Fruit fly (Drosophila melanogaster): ENCODE data around the gene Cyp6d5.

Gene Cyp6d5

dm6 chr3R:14024919-14025387 lies 4.1 kb upstream of the Cyp6d5 start (continued):
- no peak for TF ChIP-seq CG1024 (GFP tag; IDR thresholded peaks at IDR 0.05)
- 0 out of 2 replicates have a peak, but pooled peaks have one; percentile 16 for TF ChIP-seq CG4360 (GFP tag; IDR thresholded peaks at IDR 0.05)
- peak; percentile 58 for TF ChIP-seq CG8924 (tag; optimal IDR thresholded peaks at IDR 0.05)
- no peak for TF ChIP-seq Doc3 (GFP tag; IDR thresholded peaks at IDR 0.05; ENCODE audit: partially characterized antibody)
- no peak for TF ChIP-seq Sry-β (GFP tag; optimal IDR thresholded peaks at IDR 0.05)
- TF ChIP-seq Vsx1 (GFP tag; optimal IDR thresholded peaks at IDR 0.05) = peak; percentile 53
- no peak for TF ChIP-seq CG31388 (GFP tag; optimal IDR thresholded peaks at IDR 0.05)
- no peak for TF ChIP-seq CG2875 (GFP tag; optimal IDR thresholded peaks at IDR 0.05)
- peak; percentile 28; the same call in 1 of the 2 replicates for TF ChIP-seq CG9932 (GFP tag; IDR thresholded peaks at IDR 0.05)
- no peak for TF ChIP-seq CG10959 (GFP tag; IDR thresholded peaks at IDR 0.05)
- TF ChIP-seq CG15514 (GFP tag; optimal IDR thresholded peaks at IDR 0.05) = peak; percentile 2
- TF ChIP-seq phol (tag; optimal IDR thresholded peaks at IDR 0.05) = peak; percentile 31
- no peak; the same call in 2 of the 3 replicates for TF ChIP-seq HLH4C (GFP tag; IDR thresholded peaks at IDR 0.05; ENCODE audit: partially characterized antibody)
- TF ChIP-seq gt (GFP tag; IDR thresholded peaks at IDR 0.05) = no peak
- no peak for TF ChIP-seq CG9797 (GFP tag; optimal IDR thresholded peaks at IDR 0.05)
- no peak for TF ChIP-seq sens-2 (GFP tag; IDR thresholded peaks at IDR 0.05)
- TF ChIP-seq CG2712 (tag; optimal IDR thresholded peaks at IDR 0.05) = no peak
- TF ChIP-seq CG32532 (GFP tag; IDR thresholded peaks at IDR 0.05) = peak; percentile 55; the same call in 1 of the 2 replicates
- peak; percentile 51 for TF ChIP-seq MTF-1 (GFP tag; optimal IDR thresholded peaks at IDR 0.05; ENCODE audit: borderline replicate concordance)
- peak; percentile 22 for TF ChIP-seq CG17568 (GFP tag; optimal IDR thresholded peaks at IDR 0.05)
- no peak for TF ChIP-seq rib (GFP tag; IDR thresholded peaks at IDR 0.05)
- no peak for TF ChIP-seq fd96Cb (tag; optimal IDR thresholded peaks at IDR 0.05)
- TF ChIP-seq CG4282 (GFP tag; optimal IDR thresholded peaks at IDR 0.05) = no peak
- peak; percentile 47; the same call in 1 of the 2 replicates for TF ChIP-seq CG42726 (GFP tag; IDR thresholded peaks at IDR 0.05; ENCODE audit: partially characterized antibody)
- TF ChIP-seq CHES-1-like (GFP tag; optimal IDR thresholded peaks at IDR 0.05) = peak; percentile 76
- TF ChIP-seq wek (GFP tag; optimal IDR thresholded peaks at IDR 0.05) = no peak
- TF ChIP-seq CG3281 (GFP tag; optimal IDR thresholded peaks at IDR 0.05) = peak; percentile 32
- no peak for TF ChIP-seq bab2 (GFP tag; optimal IDR thresholded peaks at IDR 0.05)
- no peak for TF ChIP-seq CG15479 (GFP tag; optimal IDR thresholded peaks at IDR 0.05)
- TF ChIP-seq CG1602 (GFP tag; optimal IDR thresholded peaks at IDR 0.05) = no peak
- TF ChIP-seq dati (GFP tag; IDR thresholded peaks at IDR 0.05) = no peak
- TF ChIP-seq CG16815 (GFP tag; optimal IDR thresholded peaks at IDR 0.05) = no peak
- TF ChIP-seq CG9876 (GFP tag; optimal IDR thresholded peaks at IDR 0.05) = peak; percentile 12
- TF ChIP-seq CG16863 (GFP tag; optimal IDR thresholded peaks at IDR 0.05) = peak; percentile 8
- peak; percentile 44 for TF ChIP-seq ems (GFP tag; optimal IDR thresholded peaks at IDR 0.05)
- TF ChIP-seq dmrt99B (tag; optimal IDR thresholded peaks at IDR 0.05) = peak; percentile 30
- peak; percentile 35; the same call in 1 of the 2 replicates for TF ChIP-seq NFAT (GFP tag; IDR thresholded peaks at IDR 0.05)
- no peak for TF ChIP-seq C15 (GFP tag; IDR thresholded peaks at IDR 0.05)
- no peak for TF ChIP-seq psq (GFP tag; optimal IDR thresholded peaks at IDR 0.05)
- TF ChIP-seq unc-4 (GFP tag; IDR thresholded peaks at IDR 0.05; ENCODE audit: partially characterized antibody) = 0 out of 2 replicates have a peak, but pooled peaks have one; percentile 22
- TF ChIP-seq CG18619 (GFP tag; optimal IDR thresholded peaks at IDR 0.05) = peak; percentile 21
- peak in 1 of 2 experiments; percentile 26 for TF ChIP-seq chif (GFP tag; optimal IDR thresholded peaks at IDR 0.05)
- TF ChIP-seq MBD-R2 (GFP tag; IDR thresholded peaks at IDR 0.05) = 0 out of 2 replicates have a peak, but pooled peaks have one; percentile 10
- no peak for TF ChIP-seq ERR (GFP tag; optimal IDR thresholded peaks at IDR 0.05)
- no peak for TF ChIP-seq org-1 (GFP tag; optimal IDR thresholded peaks at IDR 0.05)
- peak; percentile 35 to 70 for TF ChIP-seq Trl (optimal IDR thresholded peaks at IDR 0.05)
- no peak for TF ChIP-seq Trl (GFP tag; optimal IDR thresholded peaks at IDR 0.05)
- no peak for TF ChIP-seq ac (GFP tag; optimal IDR thresholded peaks at IDR 0.05)
- TF ChIP-seq B-H1 (GFP tag; IDR thresholded peaks at IDR 0.05) = no peak
- TF ChIP-seq Hr39 (optimal IDR thresholded peaks at IDR 0.05) = no peak
- no peak for TF ChIP-seq CG1233 (GFP tag; optimal IDR thresholded peaks at IDR 0.05)

All from whole organism, embryonic.